Worm (Caenorhabditis elegans): Measurements from ENCODE around the gene F44A2.3.

The F44A2.3 gene

DNA sequence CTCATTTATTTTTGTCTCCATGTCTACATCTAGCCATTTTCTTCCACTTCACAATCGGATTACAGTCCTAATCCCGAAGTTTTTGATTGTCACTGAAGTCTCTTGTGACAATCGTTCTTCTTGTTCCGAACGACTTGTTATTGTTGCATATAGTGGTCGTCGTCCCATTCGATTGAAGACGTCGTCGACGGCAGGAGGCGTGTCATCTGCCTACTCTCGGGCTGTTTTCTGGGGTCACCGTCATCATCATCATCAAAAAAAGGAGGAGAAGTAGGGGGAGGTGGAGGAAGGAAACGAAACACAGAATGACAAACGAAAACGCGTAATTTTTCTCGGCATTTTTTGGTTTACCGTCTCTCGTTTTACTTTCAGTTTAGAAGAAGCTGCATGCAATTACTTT lies at the start of gene F44A2.3:
Gene F44A2.3 (plus strand): TSS at position 301 of the 400 bp plus-strand sequence.
- TF ChIP-seq pha-4 (tag; optimal IDR thresholded peaks at IDR 0.05) (no peak), unc-120 (tag; optimal IDR thresholded peaks at IDR 0.05; ENCODE audit: poor library complexity, severe bottlenecking) (no peak), zip-8 (tag; optimal IDR thresholded peaks at IDR 0.05) (no peak), elt-3 (tag; optimal IDR thresholded peaks at IDR 0.05) (no peak), ztf-11 (tag; optimal IDR thresholded peaks at IDR 0.05) (no peak), unc-39 (tag; optimal IDR thresholded peaks at IDR 0.05) (no peak), unc-62 (GFP tag; optimal IDR thresholded peaks at IDR 0.05) (no peak), lsy-2 (tag; optimal IDR thresholded peaks at IDR 0.05) (no peak), nhr-237 (tag; optimal IDR thresholded peaks at IDR 0.05) (no peak), snpc-4 (tag; optimal IDR thresholded peaks at IDR 0.05) (no peak), blmp-1 (tag; optimal IDR thresholded peaks at IDR 0.05) (no peak), mep-1 (tag; optimal IDR thresholded peaks at IDR 0.05) (no peak), cnd-1 (tag; optimal IDR thresholded peaks at IDR 0.05) (no peak), nhr-2 (tag; optimal IDR thresholded peaks at IDR 0.05) (no peak), elt-1 (tag; optimal IDR thresholded peaks at IDR 0.05; ENCODE audit: borderline replicate concordance, insufficient read depth) (no peak), ham-2 (GFP tag; optimal IDR thresholded peaks at IDR 0.05) (no peak)

DNA sequence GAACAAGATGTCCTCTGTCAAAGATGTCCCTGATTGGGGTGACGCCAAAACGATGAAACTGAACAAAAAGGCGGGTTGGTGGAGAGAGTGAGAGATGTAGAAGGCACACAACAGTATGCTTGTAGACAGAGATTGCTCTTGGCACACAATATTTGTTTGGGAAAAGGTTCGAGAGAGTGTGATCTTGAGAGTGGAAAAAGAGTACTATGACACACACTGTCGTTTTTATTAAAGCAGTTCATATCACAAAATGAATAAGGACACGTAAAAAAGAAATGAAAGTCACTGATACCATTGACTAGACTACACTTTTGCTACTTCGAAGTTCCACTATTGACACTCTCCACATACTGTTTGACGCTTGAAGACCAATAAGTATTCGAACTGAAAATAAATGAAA lies 49.7 kb upstream of the F44A2.3 start:
- TF ChIP-seq zip-8 (tag; optimal IDR thresholded peaks at IDR 0.05) (no peak), M03D4.4 (tag; optimal IDR thresholded peaks at IDR 0.05) (no peak), pha-4 (tag; optimal IDR thresholded peaks at IDR 0.05) (no peak), snpc-4 (tag; optimal IDR thresholded peaks at IDR 0.05) (no peak), ceh-43 (GFP tag; optimal IDR thresholded peaks at IDR 0.05) (no peak), mab-5 (tag; optimal IDR thresholded peaks at IDR 0.05) (no peak), lsy-2 (tag; optimal IDR thresholded peaks at IDR 0.05) (no peak), bed-3 (GFP tag; optimal IDR thresholded peaks at IDR 0.05) (no peak)

DNA sequence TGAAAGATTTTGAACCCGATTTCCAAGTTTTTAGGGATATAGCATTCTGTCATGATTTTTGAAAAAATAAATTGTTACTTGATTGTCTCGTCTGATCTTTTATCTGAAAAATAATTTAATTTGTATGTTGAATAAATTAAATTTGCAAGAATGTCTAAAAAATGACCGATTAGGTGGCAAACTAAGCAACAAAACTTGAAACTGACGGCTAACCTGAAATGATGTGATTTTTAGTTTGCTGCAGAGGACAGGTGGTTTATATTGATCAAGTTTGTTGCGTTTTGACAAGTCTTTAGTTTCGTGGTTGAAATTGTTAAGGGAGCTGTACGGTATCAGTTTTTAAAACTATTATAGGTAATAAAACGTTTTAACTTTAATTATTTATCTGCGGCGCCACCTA lies 47.7 kb upstream of the F44A2.3 start, which contains the start of gene F07C3.16:
Gene F07C3.16 (minus strand): TSS at position 101 of the 400 bp plus-strand sequence.
- TF ChIP-seq mep-1 (tag; optimal IDR thresholded peaks at IDR 0.05) (no peak), zip-8 (tag; optimal IDR thresholded peaks at IDR 0.05) (no peak), tbx-8 (GFP tag; optimal IDR thresholded peaks at IDR 0.05) (no peak), pha-4 (tag; optimal IDR thresholded peaks at IDR 0.05) (no peak), snpc-4 (tag; optimal IDR thresholded peaks at IDR 0.05) (no peak), unc-120 (tag; optimal IDR thresholded peaks at IDR 0.05; ENCODE audit: poor library complexity, severe bottlenecking) (no peak), nhr-76 (tag; optimal IDR thresholded peaks at IDR 0.05) (no peak), ceh-39 (tag; optimal IDR thresholded peaks at IDR 0.05) (no peak)

DNA sequence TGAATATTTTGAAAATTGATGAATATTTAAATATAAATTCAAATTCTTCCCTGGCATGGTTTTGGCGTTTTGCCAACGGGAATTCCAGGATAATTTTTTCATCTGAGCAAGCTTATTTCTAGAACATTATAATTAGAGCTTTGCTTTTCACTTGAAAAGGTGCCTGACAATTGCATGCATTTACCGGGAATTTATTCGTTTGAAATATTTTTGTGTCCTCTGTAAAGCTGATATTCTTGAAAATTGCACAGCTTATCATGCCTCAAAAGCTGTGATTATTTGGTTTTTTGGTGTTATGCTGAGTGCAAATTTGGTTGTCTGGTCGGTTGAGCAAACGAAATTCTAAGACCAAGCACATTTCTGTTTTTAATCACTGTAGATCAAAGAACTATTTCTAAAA lies 44.8 kb upstream of the F44A2.3 start:
- TF ChIP-seq ceh-83 (GFP tag; optimal IDR thresholded peaks at IDR 0.05) (no peak), lin-32 (GFP tag; optimal IDR thresholded peaks at IDR 0.05) (no peak), nhr-76 (tag; optimal IDR thresholded peaks at IDR 0.05) (no peak), nhr-237 (tag; optimal IDR thresholded peaks at IDR 0.05) (no peak), snpc-4 (tag; optimal IDR thresholded peaks at IDR 0.05) (no peak), sptf-1 (tag; optimal IDR thresholded peaks at IDR 0.05) (no peak), mls-2 (tag; optimal IDR thresholded peaks at IDR 0.05) (no peak), elt-3 (tag; optimal IDR thresholded peaks at IDR 0.05) (no peak), nhr-28 (tag; optimal IDR thresholded peaks at IDR 0.05) (no peak), ham-2 (GFP tag; optimal IDR thresholded peaks at IDR 0.05) (no peak), hlh-1 (tag; optimal IDR thresholded peaks at IDR 0.05) (no peak), nhr-2 (tag; optimal IDR thresholded peaks at IDR 0.05) (no peak), mab-5 (tag; optimal IDR thresholded peaks at IDR 0.05) (no peak), sem-2 (GFP tag; optimal IDR thresholded peaks at IDR 0.05) (no peak), M03D4.4 (tag; optimal IDR thresholded peaks at IDR 0.05) (no peak), flh-1 (GFP tag; optimal IDR thresholded peaks at IDR 0.05) (no peak), ceh-43 (GFP tag; optimal IDR thresholded peaks at IDR 0.05) (no peak), unc-39 (tag; optimal IDR thresholded peaks at IDR 0.05) (no peak), unc-62 (GFP tag; optimal IDR thresholded peaks at IDR 0.05) (no peak), pha-4 (tag; optimal IDR thresholded peaks at IDR 0.05) (no peak)

DNA sequence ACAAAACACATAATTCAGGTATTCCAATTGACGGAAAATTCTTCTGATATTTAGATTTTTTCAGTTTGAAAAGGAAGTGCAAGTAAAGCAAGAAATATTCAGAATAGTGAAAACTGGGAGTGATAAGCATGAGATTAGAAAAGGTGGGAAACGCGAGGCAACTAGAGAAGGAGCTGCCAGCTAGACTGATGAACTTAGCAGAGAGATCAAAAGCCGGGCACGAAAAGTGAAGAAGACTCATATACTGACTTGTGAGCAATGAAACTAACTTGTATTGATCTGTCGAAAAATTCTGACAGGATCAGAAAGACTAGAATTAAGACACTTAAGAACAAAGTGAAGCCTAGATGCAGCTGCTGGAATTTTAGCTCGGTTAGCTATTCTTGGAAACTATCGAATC lies 43.7 kb upstream of the F44A2.3 start, which contains the start of gene nhr-36:
Gene nhr-36 (minus strand): TSS at position 101 of the 400 bp plus-strand sequence.
- TF ChIP-seq lin-32 (GFP tag; optimal IDR thresholded peaks at IDR 0.05) (no peak), mls-2 (tag; optimal IDR thresholded peaks at IDR 0.05) (no peak), nhr-12 (tag; optimal IDR thresholded peaks at IDR 0.05) (no peak), nhr-28 (tag; optimal IDR thresholded peaks at IDR 0.05) (no peak), mep-1 (tag; optimal IDR thresholded peaks at IDR 0.05) (no peak), zip-8 (tag; optimal IDR thresholded peaks at IDR 0.05) (no peak), tbx-8 (GFP tag; optimal IDR thresholded peaks at IDR 0.05) (no peak), ztf-11 (tag; optimal IDR thresholded peaks at IDR 0.05) (no peak), unc-39 (tag; optimal IDR thresholded peaks at IDR 0.05) (no peak), elt-3 (tag; optimal IDR thresholded peaks at IDR 0.05) (no peak), hlh-1 (tag; optimal IDR thresholded peaks at IDR 0.05) (no peak)

Data from whole organism, mixed stage, embryonic.